Worm (Caenorhabditis elegans) whole organism, midembryonic: ENCODE results near the gene nsy-1.

Source experiments
- med-1 ChIP-seq: sonication (generic microtip); optimal IDR thresholded peaks from 2 replicates; lab custom pipeline; 2017; ENCODE audit warnings: missing genetic modification characterization, mild to moderate bottlenecking, missing compliant biosample characterization, antibody characterized with exemption, missing genetic modification reagents; ENCODE audit not compliant: insufficient read depth
- ref-1 ChIP-seq: fragments of 200-800 bp; sonication (Bioruptor generic); conservative IDR thresholded peaks from 2 replicates; pipeline ENCODE4 v1.3.6; 2022; ENCODE audit warnings: missing genetic modification reagents, missing genetic modification characterization, missing compliant biosample characterization
- tab-1 ChIP-seq: fragments of 200-800 bp; sonication (Bioruptor generic); IDR thresholded peaks from 2 replicates; pipeline ENCODE4 v1.3.6; 2022; ENCODE audit warnings: missing genetic modification characterization, missing compliant biosample characterization
- ztf-29 ChIP-seq: fragments of 200-800 bp; sonication (Bioruptor generic); IDR thresholded peaks from 2 replicates; pipeline ENCODE4 v1.3.6; 2022; ENCODE audit warnings: missing genetic modification reagents, missing genetic modification characterization, missing compliant biosample characterization

ce11 chrII:5040631-5041156 is 18.1 kb downstream of the nsy-1 start, which contains the start of gene F33G12.7:
- TF ChIP-seq ztf-29 (GFP tag; lab: Robert Waterston, UW) (no peak), ref-1 (no peak), med-1 (no peak), tab-1 (GFP tag; lab: Robert Waterston, UW) (no peak)
